Worm (Caenorhabditis elegans) whole organism, mixed stage, embryonic: Measurements from ENCODE around the gene rpl-34.

Source experiments
- M03D4.4 ChIP-seq: sonication (generic microtip); optimal IDR thresholded peaks from 2 replicates; lab custom pipeline; 2017; ENCODE audit warnings: mild to moderate bottlenecking, missing genetic modification characterization, missing compliant biosample characterization
- bed-3 ChIP-seq: fragments of 200-800 bp; sonication (Bioruptor generic); optimal IDR thresholded peaks from 3 replicates; lab custom pipeline; 2018; ENCODE audit warnings: mild to moderate bottlenecking, missing genetic modification characterization, moderate library complexity, missing compliant biosample characterization
- blmp-1 ChIP-seq: fragments of 150-350 bp; optimal IDR thresholded peaks from 2 replicates; lab custom pipeline; 2014; ENCODE audit warnings: missing biosample characterization, missing genetic modification characterization
- ceh-39 ChIP-seq: fragments of 150-350 bp; optimal IDR thresholded peaks from 2 replicates; lab custom pipeline; 2014; ENCODE audit warnings: missing biosample characterization, missing genetic modification characterization
- ceh-43 ChIP-seq: fragments of 200-800 bp; sonication (Bioruptor generic); optimal IDR thresholded peaks from 2 replicates; lab custom pipeline; 2018; ENCODE audit warnings: mild to moderate bottlenecking, missing genetic modification characterization, moderate library complexity, missing compliant biosample characterization
- ceh-83 ChIP-seq: fragments of 200-800 bp; sonication (Bioruptor generic); optimal IDR thresholded peaks from 2 replicates; lab custom pipeline; 2018; ENCODE audit warnings: mild to moderate bottlenecking, missing genetic modification characterization, missing compliant biosample characterization
- ces-1 ChIP-seq: fragments of 150-350 bp; optimal IDR thresholded peaks from 2 replicates; lab custom pipeline; 2014; ENCODE audit warnings: missing biosample characterization, missing genetic modification reagents, missing genetic modification characterization
- cnd-1 ChIP-seq: fragments of 200-800 bp; sonication (Bioruptor generic); optimal IDR thresholded peaks from 2 replicates; lab custom pipeline; 2018; ENCODE audit warnings: mild to moderate bottlenecking, missing genetic modification characterization, missing compliant biosample characterization
- drap-1 ChIP-seq: fragments of 200-800 bp; sonication (Bioruptor generic); optimal IDR thresholded peaks from 3 replicates; lab custom pipeline; 2018; ENCODE audit warnings: mild to moderate bottlenecking, missing genetic modification characterization, missing compliant biosample characterization
- elt-1 ChIP-seq: sonication (generic microtip); optimal IDR thresholded peaks from 2 replicates; lab custom pipeline; 2017; ENCODE audit warnings: missing genetic modification characterization, mild to moderate bottlenecking, missing compliant biosample characterization, antibody characterized with exemption, moderate library complexity, borderline replicate concordance; ENCODE audit not compliant: insufficient read depth
- elt-3 ChIP-seq: fragments of 150-350 bp; optimal IDR thresholded peaks from 2 replicates; lab custom pipeline; 2014; ENCODE audit warnings: missing biosample characterization, missing genetic modification characterization
- flh-1 ChIP-seq: fragments of 200-800 bp; sonication (Bioruptor generic); optimal IDR thresholded peaks from 2 replicates; lab custom pipeline; 2018; ENCODE audit warnings: mild to moderate bottlenecking, missing genetic modification characterization, moderate library complexity, missing compliant biosample characterization
- ham-2 ChIP-seq: fragments of 200-800 bp; sonication (Bioruptor generic); optimal IDR thresholded peaks from 2 replicates; lab custom pipeline; 2018; ENCODE audit warnings: mild to moderate bottlenecking, missing genetic modification characterization, missing compliant biosample characterization
- hlh-1 ChIP-seq: fragments of 150-350 bp; optimal IDR thresholded peaks from 2 replicates; lab custom pipeline; 2014; ENCODE audit warnings: missing biosample characterization, missing genetic modification reagents, missing genetic modification characterization
- lin-32 ChIP-seq: fragments of 200-800 bp; sonication (Bioruptor generic); optimal IDR thresholded peaks from 2 replicates; lab custom pipeline; 2018; ENCODE audit warnings: mild to moderate bottlenecking, missing genetic modification characterization, missing compliant biosample characterization
- lsy-2 ChIP-seq: fragments of 150-350 bp; optimal IDR thresholded peaks from 2 replicates; lab custom pipeline; 2014; ENCODE audit warnings: missing biosample characterization, missing genetic modification characterization
- mab-5 ChIP-seq: fragments of 150-350 bp; optimal IDR thresholded peaks from 2 replicates; lab custom pipeline; 2014; ENCODE audit warnings: missing biosample characterization, missing genetic modification characterization
- mep-1 ChIP-seq: fragments of 150-350 bp; optimal IDR thresholded peaks from 2 replicates; lab custom pipeline; 2017; ENCODE audit warnings: missing biosample characterization, missing genetic modification reagents, missing genetic modification characterization, inconsistent platforms
- mls-2 ChIP-seq: sonication (generic microtip); optimal IDR thresholded peaks from 2 replicates; lab custom pipeline; 2016; ENCODE audit warnings: mild to moderate bottlenecking, missing genetic modification characterization, moderate library complexity, missing compliant biosample characterization
- nhr-12 ChIP-seq: fragments of 150-350 bp; optimal IDR thresholded peaks from 2 replicates; lab custom pipeline; 2014; ENCODE audit warnings: missing biosample characterization, missing genetic modification characterization
- nhr-2 ChIP-seq: fragments of 150-350 bp; optimal IDR thresholded peaks from 2 replicates; lab custom pipeline; 2014; ENCODE audit warnings: missing biosample characterization, missing genetic modification characterization
- nhr-237 ChIP-seq: fragments of 150-350 bp; optimal IDR thresholded peaks from 2 replicates; lab custom pipeline; 2014; ENCODE audit warnings: missing biosample characterization, missing genetic modification characterization
- nhr-28 ChIP-seq: fragments of 150-350 bp; optimal IDR thresholded peaks from 2 replicates; lab custom pipeline; 2014; ENCODE audit warnings: missing biosample characterization, missing genetic modification characterization
- nhr-76 ChIP-seq: sonication (generic microtip); optimal IDR thresholded peaks from 2 replicates; lab custom pipeline; 2017; ENCODE audit warnings: missing biosample characterization, missing genetic modification characterization
- pha-4 ChIP-seq: fragments of 150-350 bp; optimal IDR thresholded peaks from 2 replicates; lab custom pipeline; 2018; ENCODE audit warnings: missing biosample characterization, missing genetic modification reagents, missing genetic modification characterization
- sem-2 ChIP-seq: fragments of 200-800 bp; sonication (Bioruptor generic); optimal IDR thresholded peaks from 2 replicates; lab custom pipeline; 2018; ENCODE audit warnings: mild to moderate bottlenecking, missing genetic modification characterization, missing compliant biosample characterization
- snpc-4 ChIP-seq: fragments of 150-350 bp; optimal IDR thresholded peaks from 2 replicates; lab custom pipeline; 2014; ENCODE audit warnings: missing biosample characterization, missing genetic modification characterization
- sptf-1 ChIP-seq: sonication (generic microtip); optimal IDR thresholded peaks from 2 replicates; lab custom pipeline; 2017; ENCODE audit warnings: mild to moderate bottlenecking, missing genetic modification characterization, moderate library complexity, missing compliant biosample characterization
- tbx-8 ChIP-seq: fragments of 200-800 bp; sonication (Bioruptor generic); optimal IDR thresholded peaks from 2 replicates; lab custom pipeline; 2018; ENCODE audit warnings: mild to moderate bottlenecking, missing genetic modification characterization, moderate library complexity, missing compliant biosample characterization
- unc-120 ChIP-seq: sonication (generic microtip); optimal IDR thresholded peaks from 2 replicates; lab custom pipeline; 2017; ENCODE audit warnings: missing genetic modification characterization, missing compliant biosample characterization; ENCODE audit not compliant: poor library complexity, severe bottlenecking
- unc-39 ChIP-seq: fragments of 150-350 bp; optimal IDR thresholded peaks from 2 replicates; lab custom pipeline; 2014; ENCODE audit warnings: missing biosample characterization, missing genetic modification characterization
- zip-8 ChIP-seq: fragments of 150-350 bp; optimal IDR thresholded peaks from 2 replicates; lab custom pipeline; 2014; ENCODE audit warnings: missing biosample characterization, missing genetic modification characterization

rpl-34 gene

DNA sequence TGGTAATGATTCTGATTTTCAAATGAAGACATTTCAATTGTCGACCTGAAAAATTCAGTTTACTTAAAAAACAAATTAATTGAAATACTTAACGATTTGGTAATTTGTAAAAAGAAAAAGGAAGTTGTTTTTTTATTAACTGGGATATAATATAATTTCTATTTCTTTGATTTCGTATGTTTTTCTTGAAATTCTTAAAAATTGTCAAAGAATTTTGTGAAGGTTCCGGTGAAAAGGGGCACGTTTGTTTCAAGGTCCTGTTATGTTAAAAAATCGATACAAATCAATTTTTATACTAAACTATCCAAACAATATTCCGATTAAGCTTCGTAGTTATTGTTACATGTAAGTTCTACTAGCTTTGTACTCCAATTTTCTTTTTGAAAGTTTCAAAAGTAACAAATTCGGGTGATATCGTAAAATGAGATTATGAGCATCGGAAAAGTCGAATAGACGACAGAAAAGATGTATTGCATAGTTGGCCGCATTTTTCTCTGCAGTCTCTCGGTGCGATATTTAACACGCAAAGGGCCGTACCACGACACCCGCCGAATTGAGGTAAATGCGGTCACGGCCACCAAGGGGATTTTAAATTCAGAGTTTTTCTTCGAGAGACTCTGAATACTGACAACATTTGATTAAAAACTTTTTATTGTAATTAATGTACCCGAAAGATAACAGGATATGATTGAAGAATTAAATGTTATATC is 9.5 kb upstream of the rpl-34 start, which contains the start of gene Y39C12A.9:
Gene Y39C12A.9 (minus strand): TSS at position 51 of the 710 bp plus-strand sequence.
- TF ChIP-seq unc-120 (tag; lab: Kevin White, UChicago) = peak; percentile 16
- TF ChIP-seq ces-1 = peak; percentile 31
- TF ChIP-seq flh-1 (GFP tag; lab: Kevin White, UChicago) = no peak

- no peak for TF ChIP-seq elt-3
- no peak for TF ChIP-seq elt-1 (tag; lab: Kevin White, UChicago)
- TF ChIP-seq mls-2 = no peak
- TF ChIP-seq sptf-1 = no peak
- no peak for TF ChIP-seq drap-1 (GFP tag; lab: Kevin White, UChicago)
- no peak for TF ChIP-seq blmp-1 (tag; lab: Kevin White, UChicago)
- TF ChIP-seq unc-120 (tag; lab: Kevin White, UChicago) = no peak
- TF ChIP-seq cnd-1 (tag; lab: Kevin White, UChicago) = no peak
- TF ChIP-seq ham-2 (GFP tag; lab: Kevin White, UChicago) = no peak
- TF ChIP-seq nhr-28 = no peak
- TF ChIP-seq tbx-8 (GFP tag; lab: Kevin White, UChicago) = no peak
- TF ChIP-seq bed-3 (GFP tag; lab: Kevin White, UChicago) = no peak
- no peak for TF ChIP-seq nhr-76
- TF ChIP-seq nhr-2 (tag; lab: Kevin White, UChicago) = no peak
- TF ChIP-seq ceh-39 (tag; lab: Kevin White, UChicago) = no peak
- no peak for TF ChIP-seq M03D4.4
- TF ChIP-seq lsy-2 = no peak
- no peak for TF ChIP-seq ceh-43
- TF ChIP-seq sem-2 (GFP tag; lab: Kevin White, UChicago) = no peak
Measured at ce11 chrIV:12261353-12261752, 7.4 kb upstream of the rpl-34 start, which contains the start of gene sre-14. Gene sre-14 (minus strand): TSS chrIV:12261453.

DNA sequence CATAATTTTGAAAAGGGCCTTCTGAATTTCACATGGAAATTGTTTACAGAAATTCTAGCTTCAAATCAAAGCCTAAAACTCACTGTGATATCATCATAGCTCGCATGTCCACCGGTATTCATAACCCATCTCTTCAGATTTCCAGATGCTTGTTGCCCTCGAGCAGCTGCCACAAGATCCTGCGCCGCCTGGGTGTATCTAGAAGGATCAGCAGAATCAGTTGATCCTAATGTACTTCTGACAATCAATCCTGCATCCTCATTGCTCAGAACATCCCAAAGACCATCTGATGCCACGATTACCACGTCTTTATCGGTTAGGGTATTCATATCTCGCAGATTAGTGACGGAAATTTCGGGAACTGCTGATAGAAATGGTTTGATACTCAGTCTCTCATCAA is 2.9 kb upstream of the rpl-34 start:
- no peak for TF ChIP-seq ces-1
- TF ChIP-seq hlh-1 = no peak
- TF ChIP-seq mep-1 (tag; lab: Kevin White, UChicago) = no peak
- no peak for TF ChIP-seq nhr-76
- no peak for TF ChIP-seq ceh-83 (GFP tag; lab: Kevin White, UChicago)
- TF ChIP-seq blmp-1 (tag; lab: Kevin White, UChicago) = no peak
- TF ChIP-seq mab-5 = no peak
- TF ChIP-seq zip-8 = no peak
- TF ChIP-seq lin-32 (GFP tag; lab: Kevin White, UChicago) = no peak
- no peak for TF ChIP-seq ceh-43
- no peak for TF ChIP-seq snpc-4 (tag; lab: Kevin White, UChicago)
- no peak for TF ChIP-seq M03D4.4

DNA sequence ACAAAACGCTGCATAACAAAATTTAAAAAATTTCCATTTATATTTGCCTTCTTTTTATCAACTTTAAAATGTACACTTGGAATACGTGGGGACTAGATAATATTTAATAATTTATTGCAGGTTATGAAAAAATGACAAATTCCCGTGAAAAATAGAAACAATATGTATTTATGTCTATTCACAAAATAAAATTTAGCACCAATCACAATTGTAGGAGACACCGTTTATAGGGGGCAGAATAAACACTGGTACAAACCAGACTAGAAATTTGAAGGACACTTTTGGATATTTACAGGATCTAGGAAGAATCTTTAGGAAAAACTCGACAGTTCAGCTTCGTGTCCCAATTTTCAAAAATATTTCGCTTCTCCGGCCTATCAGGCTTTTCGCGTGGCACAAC is 1.6 kb downstream of the rpl-34 start, which contains the start of gene C42C1.3:
Gene C42C1.3 (minus strand): TSS at position 101 of the 400 bp plus-strand sequence.
- TF ChIP-seq nhr-237 (tag; lab: Kevin White, UChicago) = no peak
- TF ChIP-seq, all 35 proteins: peak for 0

DNA sequence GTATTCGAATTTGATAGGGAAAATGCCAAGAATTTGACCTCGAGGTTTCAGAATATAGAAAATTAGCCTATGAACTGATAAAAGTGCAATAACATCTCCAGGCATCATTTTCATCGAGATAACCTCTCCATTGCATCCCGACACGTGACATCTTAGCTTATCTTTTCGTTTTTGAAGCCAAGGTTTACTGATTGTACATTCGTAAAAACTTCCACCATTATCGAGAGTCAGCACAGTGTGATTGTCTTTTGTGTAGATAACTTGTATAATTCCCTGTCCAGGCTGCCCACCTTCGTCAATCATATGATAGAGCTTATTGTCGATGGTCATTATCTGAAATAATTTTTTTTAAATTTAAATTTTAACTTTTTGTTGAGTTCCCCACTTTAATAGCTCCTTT is 5.6 kb downstream of the rpl-34 start:
- no peak for TF ChIP-seq unc-39 (tag; lab: Kevin White, UChicago)

- TF ChIP-seq mab-5 (no peak), ceh-39 (tag; lab: Kevin White, UChicago) (no peak), blmp-1 (tag; lab: Kevin White, UChicago) (no peak), nhr-28 (no peak), nhr-12 (no peak), ceh-43 (no peak), lsy-2 (no peak), unc-120 (tag; lab: Kevin White, UChicago) (no peak), nhr-237 (tag; lab: Kevin White, UChicago) (no peak), M03D4.4 (no peak), tbx-8 (GFP tag; lab: Kevin White, UChicago) (no peak), mep-1 (tag; lab: Kevin White, UChicago) (no peak), mls-2 (no peak), bed-3 (GFP tag; lab: Kevin White, UChicago) (no peak), nhr-76 (no peak), elt-3 (no peak), flh-1 (GFP tag; lab: Kevin White, UChicago) (no peak), cnd-1 (tag; lab: Kevin White, UChicago) (no peak), pha-4 (no peak), hlh-1 (no peak)
- TF ChIP-seq, all 35 proteins: peak for 0
Measured at ce11 chrIV:12275892-12276291, 7.1 kb downstream of the rpl-34 start, which contains the start of gene vps-8. Gene vps-8 (minus strand): TSS chrIV:12275992.
